Worm (Caenorhabditis elegans): ENCODE results near the gene trf-1.

trf-1 gene

DNA sequence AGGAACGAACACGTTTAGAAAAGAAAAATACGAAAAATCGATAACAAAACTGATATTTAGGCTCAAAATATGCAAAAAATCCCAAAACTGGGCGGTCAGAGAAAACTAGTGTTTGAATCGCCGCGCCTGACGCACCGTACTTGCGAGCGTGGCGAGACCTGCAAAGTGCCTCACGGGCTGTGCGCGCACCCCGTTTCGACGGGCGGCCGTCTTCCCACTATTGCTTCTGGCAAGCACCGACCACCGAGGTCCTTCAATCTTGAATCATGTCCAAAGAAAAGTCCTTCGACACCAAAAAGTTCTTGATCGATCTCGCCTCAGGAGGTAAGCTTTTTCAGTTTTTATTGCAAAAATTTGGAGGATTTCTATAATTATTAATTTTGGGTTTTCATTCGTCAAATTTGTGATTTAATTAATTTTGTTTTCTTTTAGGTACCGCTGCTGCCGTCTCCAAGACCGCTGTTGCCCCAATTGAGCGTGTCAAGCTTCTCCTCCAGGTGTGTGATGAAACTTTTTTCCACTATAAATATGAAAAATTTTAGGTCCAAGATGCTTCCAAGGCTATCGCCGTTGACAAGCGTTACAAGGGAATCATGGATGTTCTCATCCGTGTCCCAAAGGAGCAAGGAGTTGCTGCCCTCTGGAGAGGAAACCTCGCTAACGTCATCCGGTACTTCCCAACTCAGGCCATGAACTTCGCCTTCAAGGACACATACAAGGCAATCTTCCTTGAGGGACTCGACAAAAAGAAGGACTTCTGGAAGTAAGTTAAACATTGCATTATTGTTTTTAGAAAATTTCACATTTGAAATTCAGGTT is 32.9 kb downstream of the trf-1 start, which contains the start of gene ant-1.1:
Gene ant-1.1, plus strand, starts transcription at position 199 of the 819 bp plus-strand sequence.
- TF ChIP-seq lin-13 (GFP tag; optimal IDR thresholded peaks at IDR 0.05) (peak; percentile 91), saeg-2 (GFP tag; IDR thresholded peaks at IDR 0.05) (peak; percentile 86), F10B5.3 (tag; optimal IDR thresholded peaks at IDR 0.05) (peak; percentile 70), nhr-48 (tag; optimal IDR thresholded peaks at IDR 0.05) (peak; percentile 63), Y5F2A.4 (GFP tag; optimal IDR thresholded peaks at IDR 0.05) (no peak), daf-19 (GFP tag; conservative IDR thresholded peaks at IDR 0.05) (peak; percentile 71), ceh-44 (GFP tag; IDR thresholded peaks at IDR 0.05) (peak; percentile 47; the same call in 1 of the 2 replicates), egl-43 (GFP tag; IDR thresholded peaks at IDR 0.05) (peak; percentile 88), mdl-1 (tag; optimal IDR thresholded peaks at IDR 0.05) (peak; percentile 4 to 50), ceh-82 (tag; optimal IDR thresholded peaks at IDR 0.05) (no peak), dmd-6 (GFP tag; IDR thresholded peaks at IDR 0.05) (peak; percentile 89), nhr-77 (tag; optimal IDR thresholded peaks at IDR 0.05) (peak; percentile 84), pha-4 (GFP tag; IDR thresholded peaks at IDR 0.05) (peak; percentile 83), pha-4 (tag; optimal IDR thresholded peaks at IDR 0.05) (no peak), zfp-3 (GFP tag; conservative IDR thresholded peaks at IDR 0.05) (peak; percentile 91), tra-1 (GFP tag; IDR thresholded peaks at IDR 0.05) (peak; percentile 81), T20F7.1 (GFP tag; optimal IDR thresholded peaks at IDR 0.05) (peak; percentile 86), hmg-1.1 (GFP tag; IDR thresholded peaks at IDR 0.05) (peak; percentile 92), snpc-1.2 (GFP tag; IDR thresholded peaks at IDR 0.05) (0 out of 2 replicates have a peak, but pooled peaks have one; percentile 43), daf-12 (tag; optimal IDR thresholded peaks at IDR 0.05) (no peak), F44E2.7 (GFP tag; IDR thresholded peaks at IDR 0.05) (no peak), lim-7 (GFP tag; IDR thresholded peaks at IDR 0.05) (peak; percentile 64; the same call in 1 of the 2 replicates), daf-16 (GFP tag; optimal IDR thresholded peaks at IDR 0.05) (peak; percentile 35 to 52), daf-16 (tag; optimal IDR thresholded peaks at IDR 0.05) (peak; percentile 59), mxl-3 (GFP tag; optimal IDR thresholded peaks at IDR 0.05) (peak; percentile 70), ama-1 (optimal IDR thresholded peaks at IDR 0.05) (peak; percentile 97), zip-11 (GFP tag; IDR thresholded peaks at IDR 0.05) (no peak), ceh-32 (tag; optimal IDR thresholded peaks at IDR 0.05; ENCODE audit: poor library complexity) (no peak), ZK546.5 (tag; optimal IDR thresholded peaks at IDR 0.05) (peak; percentile 50 to 96), pqm-1 (tag; optimal IDR thresholded peaks at IDR 0.05) (peak; percentile 21), zfp-2 (tag; optimal IDR thresholded peaks at IDR 0.05) (peak; percentile 98), fkh-10 (GFP tag; optimal IDR thresholded peaks at IDR 0.05) (peak; percentile 64), nhr-6 (tag; optimal IDR thresholded peaks at IDR 0.05) (peak; percentile 86), nhr-102 (tag; optimal IDR thresholded peaks at IDR 0.05) (peak; percentile 84), set-16 (GFP tag; IDR thresholded peaks at IDR 0.05) (peak; percentile 95), lsy-2 (tag; optimal IDR thresholded peaks at IDR 0.05) (peak; percentile 98 to 99), ceh-28 (tag; optimal IDR thresholded peaks at IDR 0.05) (peak; percentile 53), T26A8.4 (GFP tag; IDR thresholded peaks at IDR 0.05) (peak; percentile 94), vab-7 (GFP tag; IDR thresholded peaks at IDR 0.05) (0 out of 2 replicates have a peak, but pooled peaks have one; percentile 59), lin-29 (GFP tag; IDR thresholded peaks at IDR 0.05) (peak; percentile 78), D1046.2 (GFP tag; IDR thresholded peaks at IDR 0.05) (peak; percentile 77; the same call in 1 of the 2 replicates), Y48G9A.11 (GFP tag; IDR thresholded peaks at IDR 0.05) (peak; percentile 47; the same call in 1 of the 2 replicates), lin-38 (GFP tag; IDR thresholded peaks at IDR 0.05) (peak; percentile 89), ctbp-1 (GFP tag; IDR thresholded peaks at IDR 0.05) (peak; percentile 75), ZK337.2 (GFP tag; IDR thresholded peaks at IDR 0.05) (peak; percentile 76), ztf-11 (tag; optimal IDR thresholded peaks at IDR 0.05) (no peak), nhr-76 (tag; optimal IDR thresholded peaks at IDR 0.05) (no peak), madf-9 (GFP tag; conservative IDR thresholded peaks at IDR 0.05) (peak; percentile 85), mep-1 (tag; optimal IDR thresholded peaks at IDR 0.05) (peak; percentile 94), spr-3 (GFP tag; optimal IDR thresholded peaks at IDR 0.05) (peak; percentile 70)
